Worm (Caenorhabditis elegans) whole organism, midembryonic: ENCODE results near the gene Y38E10A.22.

ENCODE experiments used
- T22C8.4 ChIP-seq: fragments of 200-800 bp; sonication (Bioruptor generic); IDR thresholded peaks from 2 replicates; pipeline ENCODE4 v1.3.6; 2022; ENCODE audit warnings: missing genetic modification characterization, missing compliant biosample characterization
- cog-1 ChIP-seq: sonication (generic microtip); optimal IDR thresholded peaks from 2 replicates; lab custom pipeline; 2016; ENCODE audit warnings: missing genetic modification characterization, missing compliant biosample characterization
- flt-1 ChIP-seq: fragments of 200-800 bp; sonication (Bioruptor generic); IDR thresholded peaks from 2 replicates; pipeline ENCODE4 v1.3.6; 2022; ENCODE audit warnings: missing genetic modification characterization, missing compliant biosample characterization
- klf-2 ChIP-seq: fragments of 200-800 bp; sonication (Bioruptor generic); conservative IDR thresholded peaks from 2 replicates; pipeline ENCODE4 v1.3.6; 2022; ENCODE audit warnings: missing genetic modification reagents, missing genetic modification characterization, missing compliant biosample characterization
- med-1 ChIP-seq: sonication (generic microtip); optimal IDR thresholded peaks from 2 replicates; lab custom pipeline; 2017; ENCODE audit warnings: missing genetic modification characterization, mild to moderate bottlenecking, missing compliant biosample characterization, antibody characterized with exemption, missing genetic modification reagents; ENCODE audit not compliant: insufficient read depth
- ref-1 ChIP-seq: fragments of 200-800 bp; sonication (Bioruptor generic); conservative IDR thresholded peaks from 2 replicates; pipeline ENCODE4 v1.3.6; 2022; ENCODE audit warnings: missing genetic modification reagents, missing genetic modification characterization, missing compliant biosample characterization
- tab-1 ChIP-seq: fragments of 200-800 bp; sonication (Bioruptor generic); IDR thresholded peaks from 2 replicates; pipeline ENCODE4 v1.3.6; 2022; ENCODE audit warnings: missing genetic modification characterization, missing compliant biosample characterization
- ztf-23 ChIP-seq: fragments of 200-800 bp; sonication (Bioruptor generic); IDR thresholded peaks from 2 replicates; pipeline ENCODE4 v1.3.6; 2022; ENCODE audit warnings: missing genetic modification reagents, missing genetic modification characterization, missing compliant biosample characterization
- ztf-29 ChIP-seq: fragments of 200-800 bp; sonication (Bioruptor generic); IDR thresholded peaks from 2 replicates; pipeline ENCODE4 v1.3.6; 2022; ENCODE audit warnings: missing genetic modification reagents, missing genetic modification characterization, missing compliant biosample characterization

The Y38E10A.22 gene

DNA sequence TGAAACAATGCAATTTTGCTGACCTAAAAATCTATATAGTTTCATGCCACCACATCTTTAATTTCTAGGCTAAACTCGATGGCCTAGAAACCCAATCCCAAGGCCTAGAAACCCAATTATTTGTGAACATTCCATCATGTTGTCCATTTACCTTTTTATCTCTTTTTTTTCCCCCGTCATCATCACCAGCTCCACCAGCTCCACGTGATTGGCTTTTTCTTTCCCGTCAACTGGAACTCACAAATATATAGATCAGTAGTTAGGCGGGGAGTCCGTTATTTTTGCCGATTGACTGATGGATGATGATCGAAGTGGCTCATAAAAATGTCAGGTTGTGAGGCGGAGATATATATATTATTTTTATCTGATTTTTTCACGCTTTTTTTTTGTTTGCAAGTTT is 19.2 kb downstream of the Y38E10A.22 start:
- TF ChIP-seq tab-1 (no peak), med-1 (GFP tag; lab: Kevin White, UChicago) (no peak), T22C8.4 (no peak), klf-2 (GFP tag; lab: Robert Waterston, UW) (no peak), ref-1 (GFP tag; lab: Robert Waterston, UW) (no peak), cog-1 (no peak), flt-1 (no peak), ztf-23 (GFP tag; lab: Robert Waterston, UW) (no peak), ztf-29 (GFP tag; lab: Robert Waterston, UW) (no peak)

DNA sequence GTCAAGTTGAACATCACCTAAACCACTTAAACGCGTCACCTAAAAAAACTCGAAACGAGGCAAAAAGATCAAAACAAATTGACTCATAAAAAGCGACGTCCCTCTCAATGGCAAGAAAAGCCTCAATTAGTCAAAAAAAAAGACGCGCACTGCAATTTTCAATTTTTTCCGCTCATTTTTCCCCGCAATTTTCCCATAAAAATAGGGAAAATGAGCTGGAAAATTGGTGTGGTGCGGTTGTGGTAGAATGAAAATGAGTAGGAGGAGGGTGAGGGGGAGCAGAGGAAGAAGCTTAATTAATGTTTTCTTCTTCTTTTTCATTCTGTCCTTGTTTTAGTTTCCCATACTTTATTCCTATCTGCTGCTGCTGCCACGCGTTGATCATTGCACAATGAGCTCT is 20.0 kb downstream of the Y38E10A.22 start:
- TF ChIP-seq T22C8.4, result no peak
- no peak for TF ChIP-seq ztf-23 (GFP tag; lab: Robert Waterston, UW)
- TF ChIP-seq ztf-29 (GFP tag; lab: Robert Waterston, UW), result no peak
- TF ChIP-seq tab-1, result no peak
- no peak for TF ChIP-seq klf-2 (GFP tag; lab: Robert Waterston, UW)
- no peak for TF ChIP-seq cog-1
- TF ChIP-seq med-1 (GFP tag; lab: Kevin White, UChicago), result no peak
- no peak for TF ChIP-seq flt-1
- no peak for TF ChIP-seq ref-1 (GFP tag; lab: Robert Waterston, UW)

ce11 chrII:12655816-12656215 is 21.8 kb downstream of the Y38E10A.22 start:
- TF ChIP-seq T22C8.4 (no peak), tab-1 (no peak), med-1 (GFP tag; lab: Kevin White, UChicago) (no peak)

DNA sequence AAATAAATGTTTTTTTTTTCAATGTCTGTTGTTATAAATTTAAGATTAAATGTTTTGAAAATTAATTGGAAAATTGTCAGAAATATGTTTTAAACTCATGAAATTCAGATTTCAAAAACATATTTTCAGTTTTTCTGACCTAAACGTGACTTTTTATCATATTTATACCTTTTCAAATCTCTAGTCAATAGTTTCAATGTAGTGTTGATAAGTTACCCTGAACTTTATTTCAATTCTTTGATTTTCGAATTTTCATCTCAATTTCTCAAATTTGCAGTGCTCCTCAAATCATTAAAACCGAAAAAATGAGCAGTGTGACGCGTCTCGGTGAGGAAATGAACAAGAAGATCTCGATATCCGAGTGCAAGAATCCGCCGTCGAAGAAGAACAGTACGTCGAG is 23.2 kb downstream of the Y38E10A.22 start, which contains the start of gene rgs-4:
Gene rgs-4, plus strand, starts transcription at position 301 of the 400 bp plus-strand sequence.
- TF ChIP-seq tab-1, result no peak
- no peak for TF ChIP-seq flt-1
- TF ChIP-seq klf-2 (GFP tag; lab: Robert Waterston, UW), result no peak
- no peak for TF ChIP-seq cog-1
- TF ChIP-seq med-1 (GFP tag; lab: Kevin White, UChicago), result no peak
- TF ChIP-seq T22C8.4, result no peak
- no peak for TF ChIP-seq ztf-23 (GFP tag; lab: Robert Waterston, UW)
- no peak for TF ChIP-seq ref-1 (GFP tag; lab: Robert Waterston, UW)
- no peak for TF ChIP-seq ztf-29 (GFP tag; lab: Robert Waterston, UW)

DNA sequence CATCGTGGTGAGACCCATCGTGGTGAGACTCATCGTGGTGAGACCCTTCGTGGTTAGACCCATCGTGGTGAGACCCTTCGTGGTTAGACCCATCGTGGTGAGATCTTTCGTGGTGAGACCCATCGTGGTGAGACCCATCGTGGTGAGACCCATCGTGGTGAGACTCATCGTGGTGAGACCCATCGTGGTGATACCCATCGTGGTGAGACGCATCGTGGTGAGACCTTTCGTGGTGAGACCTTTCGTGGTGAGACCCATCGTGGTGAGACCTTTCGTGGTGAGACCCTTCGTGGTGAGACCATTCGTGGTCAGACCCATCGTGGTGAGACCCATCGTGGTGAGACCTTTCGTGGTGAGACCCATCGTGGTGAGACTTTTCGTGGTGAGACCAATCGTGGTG is 26.4 kb downstream of the Y38E10A.22 start:
- TF ChIP-seq tab-1 (peak; percentile 57; the same call in 1 of the 2 replicates), klf-2 (GFP tag; lab: Robert Waterston, UW) (0 out of 2 replicates have a peak, but pooled peaks have one; percentile 35)

ce11 chrII:12640370-12640769 is 37.2 kb downstream of the Y38E10A.22 start, which contains the start of gene nhr-235:
TSS of gene nhr-235 (plus strand) at chrII:12640670.
- no peak for TF ChIP-seq flt-1
- no peak for TF ChIP-seq ztf-29 (GFP tag; lab: Robert Waterston, UW)
- no peak for TF ChIP-seq cog-1
- TF ChIP-seq ztf-23 (GFP tag; lab: Robert Waterston, UW), result no peak
- TF ChIP-seq tab-1, result no peak
- no peak for TF ChIP-seq ref-1 (GFP tag; lab: Robert Waterston, UW)
- TF ChIP-seq med-1 (GFP tag; lab: Kevin White, UChicago), result no peak
- TF ChIP-seq T22C8.4, result no peak
- no peak for TF ChIP-seq klf-2 (GFP tag; lab: Robert Waterston, UW)

DNA sequence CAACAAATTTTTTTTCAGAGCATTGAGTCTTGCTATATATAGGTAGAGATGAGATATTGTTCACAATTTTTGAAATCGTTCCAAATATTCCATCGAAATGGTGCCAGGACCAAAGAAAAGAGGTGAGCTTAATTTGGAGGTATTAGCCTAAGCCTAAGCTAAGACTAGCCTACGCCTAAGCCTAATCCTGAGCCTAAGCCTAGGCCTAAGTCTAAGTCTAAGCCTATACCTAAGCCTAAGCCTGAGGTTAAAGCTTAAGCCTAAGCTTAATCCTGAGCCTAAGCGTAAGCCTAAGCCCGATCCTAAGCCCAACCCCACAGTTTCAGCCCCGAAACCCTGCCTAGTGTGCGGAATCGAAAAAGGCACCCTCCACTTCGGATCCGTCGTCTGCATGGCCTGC is 41.0 kb downstream of the Y38E10A.22 start, which contains the start of gene nhr-234:
Gene nhr-234, plus strand, starts transcription at position 77 of the 400 bp plus-strand sequence.
- TF ChIP-seq T22C8.4, result no peak
- TF ChIP-seq med-1 (GFP tag; lab: Kevin White, UChicago), result no peak
- TF ChIP-seq flt-1, result no peak
- no peak for TF ChIP-seq tab-1
- TF ChIP-seq ref-1 (GFP tag; lab: Robert Waterston, UW), result no peak
- no peak for TF ChIP-seq klf-2 (GFP tag; lab: Robert Waterston, UW)
- no peak for TF ChIP-seq ztf-29 (GFP tag; lab: Robert Waterston, UW)
- TF ChIP-seq cog-1, result no peak
- no peak for TF ChIP-seq ztf-23 (GFP tag; lab: Robert Waterston, UW)

DNA sequence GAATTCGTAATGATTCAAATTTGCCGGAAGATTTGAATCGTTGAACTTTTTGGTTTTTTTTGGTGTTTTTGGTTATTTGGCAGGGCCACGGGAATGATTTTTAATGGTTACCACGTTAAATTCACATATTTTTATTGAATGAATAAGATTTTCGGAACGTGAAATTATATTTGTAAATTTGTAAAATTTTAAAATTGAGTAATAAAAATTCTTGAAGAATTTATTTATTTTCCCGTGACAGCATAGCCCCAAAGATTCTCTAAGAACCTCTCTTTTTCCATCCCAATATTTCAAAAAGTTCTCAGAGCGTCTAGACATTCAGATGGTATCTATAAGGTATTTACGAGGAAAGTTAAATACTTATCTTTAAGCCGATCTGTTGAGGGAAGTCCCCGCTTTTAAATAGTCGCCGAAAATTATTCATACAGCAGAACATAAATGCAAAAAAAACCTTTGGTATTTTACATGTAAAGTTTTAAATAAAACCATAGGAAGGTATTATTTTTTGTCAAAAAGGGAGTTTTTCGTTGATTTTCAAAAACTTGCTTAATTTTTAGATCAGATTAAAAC is 42.8 kb downstream of the Y38E10A.22 start, which contains the start of gene Y38E10A.17:
Gene Y38E10A.17, minus strand, starts transcription at position 51 of the 570 bp plus-strand sequence.
- TF ChIP-seq med-1 (GFP tag; lab: Kevin White, UChicago) (no peak), tab-1 (no peak), cog-1 (no peak), ztf-23 (GFP tag; lab: Robert Waterston, UW) (no peak), flt-1 (no peak), ztf-29 (GFP tag; lab: Robert Waterston, UW) (no peak), T22C8.4 (no peak), klf-2 (GFP tag; lab: Robert Waterston, UW) (no peak), ref-1 (GFP tag; lab: Robert Waterston, UW) (no peak)

- TF ChIP-seq ztf-23 (GFP tag; lab: Robert Waterston, UW) (no peak), ref-1 (GFP tag; lab: Robert Waterston, UW) (no peak), cog-1 (no peak), flt-1 (no peak), klf-2 (GFP tag; lab: Robert Waterston, UW) (no peak), tab-1 (no peak), med-1 (GFP tag; lab: Kevin White, UChicago) (no peak), T22C8.4 (no peak), ztf-29 (GFP tag; lab: Robert Waterston, UW) (no peak)
These were observed 46.7 kb downstream of the Y38E10A.22 start, which contains the start of gene Y38E10A.34 for ce11 chrII:12630888-12631287. TSS of gene Y38E10A.34 (plus strand) at chrII:12631188.

ce11 chrII:12629387-12629786 is 48.2 kb downstream of the Y38E10A.22 start, which contains the start of gene Y38E10A.28:
TSS of gene Y38E10A.28 (plus strand) at chrII:12629687.
- TF ChIP-seq klf-2 (GFP tag; lab: Robert Waterston, UW), result no peak
- TF ChIP-seq ztf-29 (GFP tag; lab: Robert Waterston, UW), result no peak
- no peak for TF ChIP-seq cog-1
- TF ChIP-seq flt-1, result no peak
- TF ChIP-seq tab-1, result no peak
